Worm (Caenorhabditis elegans): ENCODE results near the gene C47E8.1.

The C47E8.1 gene

ce11 chrV:14696604-14697307 is 30.9 kb downstream of the C47E8.1 start, which contains the start of gene unc-112:
TSS of gene unc-112 (minus strand) at chrV:14696654.
- TF ChIP-seq cog-1 (tag; optimal IDR thresholded peaks at IDR 0.05) = peak; percentile 92
- no peak for TF ChIP-seq med-1 (GFP tag; optimal IDR thresholded peaks at IDR 0.05; ENCODE audit: insufficient read depth)
- TF ChIP-seq ref-1 (GFP tag; conservative IDR thresholded peaks at IDR 0.05) = no peak
- TF ChIP-seq ztf-29 (GFP tag; IDR thresholded peaks at IDR 0.05) = 0 out of 2 replicates have a peak, but pooled peaks have one; percentile 31
- TF ChIP-seq klf-2 (GFP tag; conservative IDR thresholded peaks at IDR 0.05) = 0 out of 2 replicates have a peak, but pooled peaks have one; percentile 38
- TF ChIP-seq ztf-23 (GFP tag; IDR thresholded peaks at IDR 0.05) = peak; percentile 66; the same call in 1 of the 2 replicates
- TF ChIP-seq flt-1 (GFP tag; IDR thresholded peaks at IDR 0.05) = 0 out of 2 replicates have a peak, but pooled peaks have one; percentile 11
- TF ChIP-seq tab-1 (GFP tag; IDR thresholded peaks at IDR 0.05) = no peak
- TF ChIP-seq T22C8.4 (GFP tag; IDR thresholded peaks at IDR 0.05) = no peak

- TF ChIP-seq cog-1 (tag; optimal IDR thresholded peaks at IDR 0.05) (no peak), T22C8.4 (GFP tag; IDR thresholded peaks at IDR 0.05) (no peak), ztf-29 (GFP tag; IDR thresholded peaks at IDR 0.05) (no peak), flt-1 (GFP tag; IDR thresholded peaks at IDR 0.05) (no peak), ref-1 (GFP tag; conservative IDR thresholded peaks at IDR 0.05) (no peak), klf-2 (GFP tag; conservative IDR thresholded peaks at IDR 0.05) (no peak), tab-1 (GFP tag; IDR thresholded peaks at IDR 0.05) (no peak), ztf-23 (GFP tag; IDR thresholded peaks at IDR 0.05) (no peak), med-1 (GFP tag; optimal IDR thresholded peaks at IDR 0.05; ENCODE audit: insufficient read depth) (no peak)
These were observed 32.2 kb downstream of the C47E8.1 start for ce11 chrV:14698005-14698404.

- no peak for TF ChIP-seq cog-1 (tag; optimal IDR thresholded peaks at IDR 0.05)
These were observed 32.8 kb downstream of the C47E8.1 start, which contains the start of gene set-5 for ce11 chrV:14698666-14699065. TSS of gene set-5 (plus strand) at chrV:14698966.

- no peak for TF ChIP-seq ztf-23 (GFP tag; IDR thresholded peaks at IDR 0.05)
- TF ChIP-seq ztf-29 (GFP tag; IDR thresholded peaks at IDR 0.05) = no peak
- TF ChIP-seq cog-1 (tag; optimal IDR thresholded peaks at IDR 0.05) = no peak
- TF ChIP-seq ref-1 (GFP tag; conservative IDR thresholded peaks at IDR 0.05) = no peak
- TF ChIP-seq med-1 (GFP tag; optimal IDR thresholded peaks at IDR 0.05; ENCODE audit: insufficient read depth) = no peak
- TF ChIP-seq flt-1 (GFP tag; IDR thresholded peaks at IDR 0.05) = no peak
- no peak for TF ChIP-seq klf-2 (GFP tag; conservative IDR thresholded peaks at IDR 0.05)
- no peak for TF ChIP-seq tab-1 (GFP tag; IDR thresholded peaks at IDR 0.05)
- TF ChIP-seq T22C8.4 (GFP tag; IDR thresholded peaks at IDR 0.05) = no peak
These were observed 42.1 kb downstream of the C47E8.1 start, which contains the start of gene R08A2.9 for ce11 chrV:14707958-14708357. TSS of gene R08A2.9 (plus strand) at chrV:14708258.

ce11 chrV:14711077-14711476 is 45.2 kb downstream of the C47E8.1 start, which contains the start of gene ssp-33:
TSS of gene ssp-33 (plus strand) at chrV:14711377.
- TF ChIP-seq ztf-29 (GFP tag; IDR thresholded peaks at IDR 0.05) (no peak), cog-1 (tag; optimal IDR thresholded peaks at IDR 0.05) (no peak), klf-2 (GFP tag; conservative IDR thresholded peaks at IDR 0.05) (no peak), T22C8.4 (GFP tag; IDR thresholded peaks at IDR 0.05) (no peak)

- TF ChIP-seq med-1 (GFP tag; optimal IDR thresholded peaks at IDR 0.05; ENCODE audit: insufficient read depth) (no peak), ztf-23 (GFP tag; IDR thresholded peaks at IDR 0.05) (no peak), ref-1 (GFP tag; conservative IDR thresholded peaks at IDR 0.05) (no peak), flt-1 (GFP tag; IDR thresholded peaks at IDR 0.05) (no peak), tab-1 (GFP tag; IDR thresholded peaks at IDR 0.05) (no peak), ztf-29 (GFP tag; IDR thresholded peaks at IDR 0.05) (no peak), cog-1 (tag; optimal IDR thresholded peaks at IDR 0.05) (no peak), klf-2 (GFP tag; conservative IDR thresholded peaks at IDR 0.05) (no peak), T22C8.4 (GFP tag; IDR thresholded peaks at IDR 0.05) (no peak)
These were observed 46.5 kb downstream of the C47E8.1 start, which contains the start of gene R08A2.5 for ce11 chrV:14712316-14712715. TSS of gene R08A2.5 (plus strand) at chrV:14712616.

ce11 chrV:14715608-14716007 is 49.8 kb downstream of the C47E8.1 start, which contains the start of gene R08A2.2:
TSS of gene R08A2.2 (minus strand) at chrV:14715708.
- TF ChIP-seq med-1 (GFP tag; optimal IDR thresholded peaks at IDR 0.05; ENCODE audit: insufficient read depth) = no peak
- TF ChIP-seq klf-2 (GFP tag; conservative IDR thresholded peaks at IDR 0.05) = no peak
- TF ChIP-seq tab-1 (GFP tag; IDR thresholded peaks at IDR 0.05) = no peak
- no peak for TF ChIP-seq T22C8.4 (GFP tag; IDR thresholded peaks at IDR 0.05)

- TF ChIP-seq cog-1 (tag; optimal IDR thresholded peaks at IDR 0.05) = no peak
- TF ChIP-seq ref-1 (GFP tag; conservative IDR thresholded peaks at IDR 0.05) = no peak
- no peak for TF ChIP-seq med-1 (GFP tag; optimal IDR thresholded peaks at IDR 0.05; ENCODE audit: insufficient read depth)
- no peak for TF ChIP-seq ztf-23 (GFP tag; IDR thresholded peaks at IDR 0.05)
- no peak for TF ChIP-seq ztf-29 (GFP tag; IDR thresholded peaks at IDR 0.05)
- TF ChIP-seq T22C8.4 (GFP tag; IDR thresholded peaks at IDR 0.05) = no peak
- TF ChIP-seq tab-1 (GFP tag; IDR thresholded peaks at IDR 0.05) = no peak
These were observed 50.3 kb downstream of the C47E8.1 start, which contains the start of gene fbxa-147 for ce11 chrV:14716114-14716513. TSS of gene fbxa-147 (plus strand) at chrV:14716499.

All from whole organism, midembryonic.